Fruit fly (Drosophila melanogaster) whole organism, embryonic: ENCODE data around the gene RhoGAP5A.

Source experiments
- HLH54F ChIP-seq: fragments of 200-800 bp; sonication (Bioruptor generic); optimal IDR thresholded peaks from 3 replicates; lab custom pipeline; 2016; ENCODE audit warnings: missing biosample characterization, missing genetic modification characterization
- Sin3A ChIP-seq: fragments of >200 bp; optimal IDR thresholded peaks from 2 replicates; lab custom pipeline; 2018
- ci ChIP-seq: fragments of 200-800 bp; sonication (Bioruptor generic); IDR thresholded peaks from 3 replicates; pipeline ENCODE4 v1.3.6; 2022; ENCODE audit warnings: missing biosample characterization, missing genetic modification characterization
- stwl ChIP-seq: fragments of 200-800 bp; sonication (Bioruptor generic); optimal IDR thresholded peaks from 3 replicates; lab custom pipeline; 2018; ENCODE audit warnings: missing biosample characterization, mild to moderate bottlenecking, missing genetic modification characterization, moderate library complexity

DNA sequence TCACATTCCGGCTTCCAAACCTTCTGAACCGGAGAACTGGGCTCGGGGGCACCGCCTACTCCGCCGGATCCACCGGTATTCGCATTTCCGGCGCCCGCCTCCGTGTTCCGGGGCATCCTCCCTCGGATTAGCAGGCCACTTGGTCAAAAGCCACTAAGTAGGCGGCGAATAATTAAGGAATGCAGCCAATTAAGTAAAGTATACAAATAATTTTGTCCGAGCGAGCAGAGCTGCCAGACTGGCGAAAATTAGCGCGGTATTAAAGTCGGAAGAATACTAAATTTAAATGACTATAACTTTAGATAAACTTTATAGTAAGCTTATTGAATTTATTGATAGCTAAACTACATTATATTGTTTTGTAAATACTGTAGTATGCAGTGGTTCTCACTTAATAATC, at the start of gene RhoGAP5A:
- TF ChIP-seq Sin3A (lab: Kevin White, UChicago): no peak
- TF ChIP-seq ci (GFP tag; lab: Robert Waterston, UW): no peak
- no peak for TF ChIP-seq stwl (tag; lab: Kevin White, UChicago)
- TF ChIP-seq HLH54F (GFP tag; lab: Kevin White, UChicago): no peak
